Fruit fly (Drosophila melanogaster): ENCODE measurements around the gene amrt.

dm6 chrX:13791011-13791410 lies 8.8 kb downstream of the amrt start, which contains the start of gene CG10993:
- TF ChIP-seq ovo (GFP tag; optimal IDR thresholded peaks at IDR 0.05) (no peak), kay (GFP tag; ENCODE audit: borderline replicate concordance) (no peak)

Data from whole organism, adult.